Worm (Caenorhabditis elegans) whole organism, mixed stage, embryonic: Measurements from ENCODE around the gene rdy-2.

Source experiments
- elt-3 ChIP-seq: fragments of 150-350 bp; optimal IDR thresholded peaks from 2 replicates; lab custom pipeline; 2014; ENCODE audit warnings: missing biosample characterization, missing genetic modification characterization
- nhr-76 ChIP-seq: sonication (generic microtip); optimal IDR thresholded peaks from 2 replicates; lab custom pipeline; 2017; ENCODE audit warnings: missing biosample characterization, missing genetic modification characterization
- pha-4 ChIP-seq: fragments of 150-350 bp; optimal IDR thresholded peaks from 2 replicates; lab custom pipeline; 2018; ENCODE audit warnings: missing biosample characterization, missing genetic modification reagents, missing genetic modification characterization
- unc-39 ChIP-seq: fragments of 150-350 bp; optimal IDR thresholded peaks from 2 replicates; lab custom pipeline; 2014; ENCODE audit warnings: missing biosample characterization, missing genetic modification characterization
- unc-62 ChIP-seq: fragments of 150-350 bp; optimal IDR thresholded peaks from 2 replicates; lab custom pipeline; 2014; ENCODE audit warnings: missing biosample characterization, missing genetic modification reagents, missing genetic modification characterization
- ztf-11 ChIP-seq: fragments of 150-350 bp; optimal IDR thresholded peaks from 2 replicates; lab custom pipeline; 2014; ENCODE audit warnings: missing biosample characterization, missing genetic modification characterization

- TF ChIP-seq nhr-76 (tag; lab: Kevin White, UChicago) = no peak
- TF ChIP-seq unc-62 (GFP tag; lab: Kevin White, UChicago) = no peak
- TF ChIP-seq ztf-11 (tag; lab: Kevin White, UChicago) = no peak
- no peak for TF ChIP-seq unc-39 (tag; lab: Kevin White, UChicago)
- TF ChIP-seq pha-4 (tag; lab: Kevin White, UChicago) = no peak
- no peak for TF ChIP-seq elt-3 (tag; lab: Kevin White, UChicago)
Measured at ce11 chrV:13598370-13598769, 2.4 kb downstream of the rdy-2 start.
